Fruit fly (Drosophila melanogaster) whole organism, wandering third instar larva: ENCODE measurements around the gene CG1607.

Experiments used
- Abd-B ChIP-seq: fragments of >200 bp; optimal IDR thresholded peaks from 2 replicates; lab custom pipeline; 2017; ENCODE audit warnings: missing biosample characterization, missing genetic modification characterization
- CG32264 ChIP-seq: fragments of 200-800 bp; sonication (Bioruptor generic); optimal IDR thresholded peaks from 2 replicates; lab custom pipeline; 2016; ENCODE audit warnings: missing biosample characterization, missing genetic modification characterization
- CG9705 ChIP-seq: fragments of 200-800 bp; sonication (Bioruptor generic); optimal IDR thresholded peaks from 2 replicates; lab custom pipeline; 2018; ENCODE audit warnings: missing biosample characterization, mild to moderate bottlenecking, missing genetic modification characterization
- CrebA ChIP-seq: fragments of 200-800 bp; sonication (Bioruptor generic); optimal IDR thresholded peaks from 2 replicates; lab custom pipeline; 2016; ENCODE audit warnings: missing biosample characterization, mild to moderate bottlenecking, missing genetic modification characterization, borderline replicate concordance
- Dfd ChIP-seq: fragments of >200 bp; optimal IDR thresholded peaks from 2 replicates; lab custom pipeline; 2017; ENCODE audit warnings: missing biosample characterization, missing genetic modification characterization
- Dif ChIP-seq: fragments of 200-275, 200-300 bp; sonication (Bioruptor generic); optimal IDR thresholded peaks from 2 replicates; lab custom pipeline; 2018; ENCODE audit warnings: missing biosample characterization, missing genetic modification characterization; ENCODE audit not compliant: partially characterized antibody
- GATAd ChIP-seq: sonication (Bioruptor generic); optimal IDR thresholded peaks from 2 replicates; lab custom pipeline; 2016; ENCODE audit warnings: missing biosample characterization, missing genetic modification characterization
- HLH106 ChIP-seq: fragments of 200-800 bp; optimal IDR thresholded peaks from 3 replicates; lab custom pipeline; 2019; ENCODE audit warnings: missing biosample characterization, mild to moderate bottlenecking, missing genetic modification characterization, moderate library complexity
- Hnf4 ChIP-seq: fragments of 200-800 bp; sonication (Bioruptor generic); optimal IDR thresholded peaks from 2 replicates; lab custom pipeline; 2016; ENCODE audit warnings: missing biosample characterization, mild to moderate bottlenecking, missing genetic modification characterization
- Hr83 ChIP-seq: fragments of 200-300 bp; sonication (Bioruptor generic); optimal IDR thresholded peaks from 2 replicates; lab custom pipeline; 2016; ENCODE audit warnings: missing biosample characterization, mild to moderate bottlenecking, missing genetic modification characterization, moderate library complexity; ENCODE audit not compliant: poor library complexity, severe bottlenecking
- Jra ChIP-seq: sonication (Bioruptor generic); optimal IDR thresholded peaks from 2 replicates; lab custom pipeline; 2016; ENCODE audit warnings: missing biosample characterization, missing genetic modification characterization
- Mio ChIP-seq: sonication (Bioruptor generic); optimal IDR thresholded peaks from 2 replicates; lab custom pipeline; 2016; ENCODE audit warnings: missing biosample characterization, missing genetic modification characterization
- Myc ChIP-seq: fragments of >200 bp; optimal IDR thresholded peaks from 2 replicates; lab custom pipeline; 2017
- N ChIP-seq: fragments of >200 bp; optimal IDR thresholded peaks from 2 replicates; lab custom pipeline; 2018; ENCODE audit warnings: missing biosample characterization, missing external identifiers, missing genetic modification characterization
- OdsH ChIP-seq: fragments of 200-800 bp; sonication (Bioruptor generic); optimal IDR thresholded peaks from 2 replicates; lab custom pipeline; 2016; ENCODE audit warnings: missing biosample characterization, mild to moderate bottlenecking, missing genetic modification characterization
- Rel ChIP-seq, 2 experiments: fragments of 200-800 bp; sonication (Bioruptor generic) in 1 of 2; optimal IDR thresholded peaks; 2 replicates in 1 of 2; 3 replicates in 1 of 2; lab custom pipeline; 2016 to 2019; ENCODE audit warnings: mild to moderate bottlenecking in 2 of 2, missing biosample characterization in 2 of 2, missing genetic modification characterization in 2 of 2, moderate library complexity in 1 of 2
- Sp1 ChIP-seq: fragments of 200-800 bp; sonication (Bioruptor generic); optimal IDR thresholded peaks from 3 replicates; lab custom pipeline; 2019; ENCODE audit warnings: missing biosample characterization, mild to moderate bottlenecking, missing genetic modification characterization, moderate library complexity
- Vsx2 ChIP-seq: fragments of 200-300, 225-300 bp; sonication (Bioruptor generic); optimal IDR thresholded peaks from 2 replicates; lab custom pipeline; 2018; ENCODE audit warnings: missing biosample characterization, missing genetic modification characterization; ENCODE audit not compliant: partially characterized antibody
- br ChIP-seq: fragments of 200-800 bp; sonication (Bioruptor generic); optimal IDR thresholded peaks from 2 replicates; lab custom pipeline; 2016; ENCODE audit warnings: missing biosample characterization, missing genetic modification characterization
- brk ChIP-seq: fragments of 200-800 bp; sonication (Bioruptor generic); optimal IDR thresholded peaks from 2 replicates; lab custom pipeline; 2016; ENCODE audit warnings: missing biosample characterization, mild to moderate bottlenecking, missing genetic modification characterization
- dl ChIP-seq, 2 experiments: fragments of 175-275, 200-275 bp in 1 of 2; fragments of 200-275 bp in 1 of 2; sonication (Bioruptor generic); optimal IDR thresholded peaks; lab custom pipeline; 2018; ENCODE audit warnings: mild to moderate bottlenecking in 2 of 2, missing biosample characterization in 2 of 2, missing genetic modification characterization in 2 of 2, moderate library complexity in 2 of 2; ENCODE audit not compliant: partially characterized antibody in 2 of 2, insufficient read depth in 1 of 2
- dmrt93B ChIP-seq: fragments of 200-800 bp; sonication (Bioruptor generic); optimal IDR thresholded peaks from 2 replicates; lab custom pipeline; 2018; ENCODE audit warnings: missing biosample characterization, mild to moderate bottlenecking, missing genetic modification characterization
- dsf ChIP-seq: sonication (Bioruptor generic); optimal IDR thresholded peaks from 2 replicates; lab custom pipeline; 2016; ENCODE audit warnings: missing biosample characterization, missing genetic modification characterization, borderline replicate concordance
- ey ChIP-seq: fragments of 200-800 bp; sonication (Bioruptor generic); optimal IDR thresholded peaks from 2 replicates; lab custom pipeline; 2016; ENCODE audit warnings: missing biosample characterization, missing genetic modification characterization
- foxo ChIP-seq, 2 experiments: fragments of 200-800 bp; sonication (Bioruptor generic); optimal IDR thresholded peaks; 2 replicates in 1 of 2; 3 replicates in 1 of 2; lab custom pipeline; 2016 to 2017; ENCODE audit warnings: missing biosample characterization in 2 of 2, missing genetic modification characterization in 2 of 2
- fru ChIP-seq: fragments of 200-800 bp; sonication (Bioruptor generic); optimal IDR thresholded peaks from 3 replicates; lab custom pipeline; 2016; ENCODE audit warnings: missing biosample characterization, mild to moderate bottlenecking, missing genetic modification characterization
- h ChIP-seq: fragments of 200-800 bp; sonication (Bioruptor generic); optimal IDR thresholded peaks from 3 replicates; lab custom pipeline; 2016; ENCODE audit warnings: missing biosample characterization, mild to moderate bottlenecking, missing genetic modification characterization
- jim ChIP-seq: fragments of 175-275, 200-325 bp; sonication (Bioruptor generic); optimal IDR thresholded peaks from 2 replicates; lab custom pipeline; 2016; ENCODE audit warnings: missing biosample characterization, mild to moderate bottlenecking, missing genetic modification characterization
- lola ChIP-seq: fragments of >200 bp; optimal IDR thresholded peaks from 2 replicates; lab custom pipeline; 2017; ENCODE audit warnings: missing biosample characterization, missing genetic modification characterization
- pan ChIP-seq: fragments of >200 bp; optimal IDR thresholded peaks from 2 replicates; lab custom pipeline; 2017
- psq ChIP-seq: fragments of 200-800 bp; sonication (Bioruptor generic); optimal IDR thresholded peaks from 3 replicates; lab custom pipeline; 2017; ENCODE audit warnings: missing biosample characterization, mild to moderate bottlenecking, missing genetic modification characterization, moderate library complexity
- rgr ChIP-seq: fragments of 200-800 bp; sonication (Bioruptor generic); optimal IDR thresholded peaks from 3 replicates; lab custom pipeline; 2016; ENCODE audit warnings: missing biosample characterization, mild to moderate bottlenecking, missing genetic modification characterization
- sv ChIP-seq: fragments of 200-800 bp; sonication (Bioruptor generic); optimal IDR thresholded peaks from 3 replicates; lab custom pipeline; 2016; ENCODE audit warnings: missing biosample characterization, missing genetic modification characterization
- usp ChIP-seq: fragments of >200 bp; optimal IDR thresholded peaks from 2 replicates; lab custom pipeline; 2017; ENCODE audit warnings: missing biosample characterization, missing genetic modification characterization
- woc ChIP-seq: sonication (Bioruptor generic); optimal IDR thresholded peaks from 2 replicates; lab custom pipeline; 2016; ENCODE audit warnings: missing biosample characterization, mild to moderate bottlenecking, missing genetic modification characterization

CG1607 gene

dm6 chr3R:31385820-31386330, 4.0 kb downstream of the CG1607 start:
- TF ChIP-seq Myc (no peak), Rel (GFP tag; optimal IDR thresholded peaks at IDR 0.05; lab: Kevin White, UChicago) (no peak), Rel (tag; optimal IDR thresholded peaks at IDR 0.05; lab: Kevin White, UChicago) (peak; percentile 87)

- TF ChIP-seq Rel (GFP tag; optimal IDR thresholded peaks at IDR 0.05; lab: Kevin White, UChicago), result no peak
- no peak for TF ChIP-seq Rel (tag; optimal IDR thresholded peaks at IDR 0.05; lab: Kevin White, UChicago)
- no peak for TF ChIP-seq dl (GFP tag; optimal IDR thresholded peaks at IDR 0.05; lab: Kevin White, UChicago; ENCODE audit: insufficient read depth in 1 of 2, partially characterized antibody in 2 of 2)
- TF ChIP-seq usp, result no peak
- TF ChIP-seq woc (GFP tag; lab: Kevin White, UChicago), result no peak
- TF ChIP-seq OdsH, result no peak
- TF ChIP-seq Dif (GFP tag; lab: Kevin White, UChicago), result no peak
- TF ChIP-seq Abd-B, result no peak
- no peak for TF ChIP-seq Vsx2
- TF ChIP-seq lola, result no peak
- no peak for TF ChIP-seq N (GFP tag; lab: Kevin White, UChicago)
- TF ChIP-seq dsf, result no peak
- TF ChIP-seq Hr83 (GFP tag; lab: Kevin White, UChicago), result no peak
- no peak for TF ChIP-seq brk (GFP tag; lab: Kevin White, UChicago)
- no peak for TF ChIP-seq psq (GFP tag; lab: Kevin White, UChicago)
- no peak for TF ChIP-seq CrebA (GFP tag; lab: Kevin White, UChicago)
- TF ChIP-seq CG32264 (GFP tag; lab: Kevin White, UChicago), result no peak
- TF ChIP-seq CG9705 (GFP tag; lab: Kevin White, UChicago), result no peak
- TF ChIP-seq br (GFP tag; lab: Kevin White, UChicago), result no peak
- no peak for TF ChIP-seq Sp1 (GFP tag; lab: Kevin White, UChicago)
- TF ChIP-seq, all 38 proteins: peak for 0
These were observed 11.5 kb downstream of the CG1607 start, which contains the start of gene CG31204 for dm6 chr3R:31393427-31393826. TSS of gene CG31204 (minus strand) at chr3R:31393527.

dm6 chr3R:31395222-31395831, 13.4 kb downstream of the CG1607 start, which contains the start of the genes Ugt35D1 and Gcn2:
TSS of gene Ugt35D1 (minus strand) at chr3R:31395304.
TSS of gene Gcn2 (plus strand) at chr3R:31395660.
- TF ChIP-seq Vsx2 (no peak), Sp1 (GFP tag; lab: Kevin White, UChicago) (no peak), dmrt93B (no peak), h (GFP tag; lab: Kevin White, UChicago) (no peak), lola (no peak), CrebA (GFP tag; lab: Kevin White, UChicago) (no peak), pan (lab: Kevin White, UChicago) (no peak), jim (no peak), CG9705 (GFP tag; lab: Kevin White, UChicago) (no peak), Hr83 (GFP tag; lab: Kevin White, UChicago) (no peak), usp (no peak), psq (GFP tag; lab: Kevin White, UChicago) (no peak), HLH106 (tag; lab: Kevin White, UChicago) (no peak), Abd-B (no peak), woc (GFP tag; lab: Kevin White, UChicago) (no peak)
- TF ChIP-seq, all 38 proteins: peak for 0

- TF ChIP-seq dl (GFP tag; optimal IDR thresholded peaks at IDR 0.05; lab: Kevin White, UChicago; ENCODE audit: insufficient read depth in 1 of 2, partially characterized antibody in 2 of 2) (no peak), jim (peak; percentile 95), sv (GFP tag; lab: Kevin White, UChicago) (peak; percentile 100), Dfd (GFP tag; lab: Kevin White, UChicago) (no peak), brk (GFP tag; lab: Kevin White, UChicago) (no peak), OdsH (peak; percentile 100), Rel (GFP tag; optimal IDR thresholded peaks at IDR 0.05; lab: Kevin White, UChicago) (peak; percentile 100), Rel (tag; optimal IDR thresholded peaks at IDR 0.05; lab: Kevin White, UChicago) (peak; percentile 93), GATAd (GFP tag; lab: Kevin White, UChicago) (peak; percentile 99), fru (GFP tag; lab: Kevin White, UChicago) (peak; percentile 100), Hnf4 (GFP tag; lab: Kevin White, UChicago) (peak; percentile 100), dmrt93B (peak; percentile 100), Vsx2 (no peak), CG32264 (GFP tag; lab: Kevin White, UChicago) (peak; percentile 100), dsf (peak; percentile 98), br (GFP tag; lab: Kevin White, UChicago) (peak; percentile 100), HLH106 (tag; lab: Kevin White, UChicago) (peak; percentile 100), Mio (GFP tag; lab: Kevin White, UChicago) (peak; percentile 98), Abd-B (no peak), rgr (GFP tag; lab: Kevin White, UChicago) (peak; percentile 100), Hr83 (GFP tag; lab: Kevin White, UChicago) (peak; percentile 100), CG9705 (GFP tag; lab: Kevin White, UChicago) (peak; percentile 96), foxo (GFP tag; optimal IDR thresholded peaks at IDR 0.05; lab: Kevin White, UChicago) (peak; percentile 100), ey (GFP tag; lab: Kevin White, UChicago) (peak; percentile 100), Jra (GFP tag; lab: Kevin White, UChicago) (peak; percentile 99), pan (lab: Kevin White, UChicago) (no peak), psq (GFP tag; lab: Kevin White, UChicago) (peak; percentile 99), h (GFP tag; lab: Kevin White, UChicago) (peak; percentile 100), woc (GFP tag; lab: Kevin White, UChicago) (peak; percentile 99)
These were observed 22.8 kb downstream of the CG1607 start, which contains the start of gene Gprk2 for dm6 chr3R:31404499-31405276. TSS of gene Gprk2 (plus strand) at chr3R:31405245.
